Worm (Caenorhabditis elegans): ENCODE measurements around the gene acp-4.

DNA sequence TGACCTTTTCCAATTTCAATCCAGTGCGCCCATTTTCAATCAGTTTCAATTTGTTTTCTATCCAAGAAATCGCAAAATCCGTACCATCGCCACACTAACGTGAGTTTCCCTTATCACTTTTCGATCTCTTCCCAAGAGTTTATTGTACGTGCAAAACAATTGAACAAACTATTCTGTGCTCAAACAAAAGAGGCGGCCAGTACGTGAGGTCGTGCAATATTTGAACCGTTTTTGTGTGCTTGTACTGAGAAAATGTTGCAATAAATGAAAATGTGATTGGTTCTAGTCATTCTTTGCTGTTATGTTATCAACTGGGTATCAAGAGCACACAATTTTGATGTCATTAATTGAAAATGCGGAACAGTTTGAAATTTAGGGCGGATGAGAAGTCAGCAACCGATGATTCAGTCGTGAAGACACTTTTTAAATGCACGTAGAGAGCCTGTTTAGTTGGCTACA lies 14.8 kb upstream of the acp-4 start, which contains the start of gene F22B5.4:
- no peak for TF ChIP-seq tab-1 (GFP tag; IDR thresholded peaks at IDR 0.05)
- TF ChIP-seq klf-2 (GFP tag; conservative IDR thresholded peaks at IDR 0.05): no peak
- no peak for TF ChIP-seq flt-1 (GFP tag; IDR thresholded peaks at IDR 0.05)
- no peak for TF ChIP-seq med-1 (GFP tag; optimal IDR thresholded peaks at IDR 0.05; ENCODE audit: insufficient read depth)
- TF ChIP-seq T22C8.4 (GFP tag; IDR thresholded peaks at IDR 0.05): no peak
- TF ChIP-seq cog-1 (tag; optimal IDR thresholded peaks at IDR 0.05): no peak
- TF ChIP-seq ref-1 (GFP tag; conservative IDR thresholded peaks at IDR 0.05): no peak
- no peak for TF ChIP-seq ztf-23 (GFP tag; IDR thresholded peaks at IDR 0.05)
